Fruit fly (Drosophila melanogaster) whole organism, adult: ENCODE measurements around the gene ppk27.

Source experiments
- CG7101 ChIP-seq: fragments of 200-800 bp; sonication (Bioruptor generic); optimal IDR thresholded peaks from 2 replicates; lab custom pipeline; 2018; ENCODE audit warnings: missing biosample characterization, mild to moderate bottlenecking, missing genetic modification characterization, moderate library complexity
- kay ChIP-seq: fragments of 200-800 bp; sonication (Bioruptor generic); peaks from one replicate; lab custom pipeline; 2016; ENCODE audit warnings: missing biosample characterization, missing genetic modification characterization, borderline replicate concordance

- TF ChIP-seq kay (GFP tag; lab: Kevin White, UChicago) (no peak), CG7101 (tag; lab: Kevin White, UChicago) (no peak)
Measured at dm6 chr3L:3707929-3708328, 47.1 kb downstream of the ppk27 start.
